Worm (Caenorhabditis elegans) whole organism, L4 larva: Measurements from ENCODE around the gene pqn-53.

ENCODE experiments used
- D1046.2 ChIP-seq: fragments of 200-800 bp; sonication (Bioruptor generic); IDR thresholded peaks from 2 replicates; pipeline ENCODE4 v1.3.6; 2022; ENCODE audit warnings: missing genetic modification characterization, missing compliant biosample characterization
- F26F4.8 ChIP-seq: fragments of 200-800 bp; sonication (Bioruptor generic); conservative IDR thresholded peaks from 2 replicates; pipeline ENCODE4 v1.3.6; 2022; ENCODE audit warnings: missing genetic modification characterization, missing compliant biosample characterization
- T26A8.4 ChIP-seq: fragments of 200-800 bp; sonication (Bioruptor generic); IDR thresholded peaks from 2 replicates; pipeline ENCODE4 v1.3.6; 2022; ENCODE audit warnings: missing genetic modification characterization, missing compliant biosample characterization
- Y5F2A.4 ChIP-seq: fragments of 200-800 bp; sonication (Bioruptor generic); optimal IDR thresholded peaks from 2 replicates; lab custom pipeline; 2018; ENCODE audit warnings: mild to moderate bottlenecking, missing genetic modification characterization, missing compliant biosample characterization
- aha-1 ChIP-seq: fragments of 150-350 bp; peaks from one replicate; lab custom pipeline; 2014; ENCODE audit warnings: missing biosample characterization, missing genetic modification characterization
- ceh-44 ChIP-seq: fragments of 200-800 bp; sonication (Bioruptor generic); IDR thresholded peaks from 2 replicates; pipeline ENCODE4 v1.3.6; 2022; ENCODE audit warnings: missing genetic modification reagents, missing genetic modification characterization, missing compliant biosample characterization
- ceh-82 ChIP-seq: sonication (generic microtip); optimal IDR thresholded peaks from 2 replicates; lab custom pipeline; 2017; ENCODE audit warnings: missing biosample characterization, missing genetic modification characterization
- ces-1 ChIP-seq: fragments of 150-350 bp; sonication (generic microtip); optimal IDR thresholded peaks from 4 replicates; lab custom pipeline; 2014; ENCODE audit warnings: missing biosample characterization, missing genetic modification reagents, missing genetic modification characterization
- daf-8 ChIP-seq: fragments of 200-800 bp; sonication (Bioruptor generic); IDR thresholded peaks from 2 replicates; pipeline ENCODE4 v1.3.6; 2022; ENCODE audit warnings: missing genetic modification characterization, missing compliant biosample characterization
- dmd-6 ChIP-seq: fragments of 200-800 bp; sonication (Bioruptor generic); IDR thresholded peaks from 2 replicates; pipeline ENCODE4 v1.3.6; 2022; ENCODE audit warnings: missing genetic modification reagents, missing genetic modification characterization, missing compliant biosample characterization
- dve-1 ChIP-seq: sonication (generic microtip); optimal IDR thresholded peaks from 2 replicates; lab custom pipeline; 2017; ENCODE audit warnings: antibody characterized with exemption, mild to moderate bottlenecking, missing genetic modification characterization, missing compliant biosample characterization; ENCODE audit not compliant: insufficient read depth
- egl-43 ChIP-seq: fragments of 200-800 bp; sonication (Bioruptor generic); IDR thresholded peaks from 2 replicates; pipeline ENCODE4 v1.3.6; 2022; ENCODE audit warnings: missing genetic modification reagents, missing genetic modification characterization, missing compliant biosample characterization
- fkh-10 ChIP-seq: fragments of 150-350 bp; optimal IDR thresholded peaks from 2 replicates; lab custom pipeline; 2014; ENCODE audit warnings: missing biosample characterization, missing genetic modification reagents, missing genetic modification characterization
- fos-1 ChIP-seq: fragments of 150-350 bp; optimal IDR thresholded peaks from 2 replicates; lab custom pipeline; 2014; ENCODE audit warnings: missing biosample characterization, missing genetic modification characterization
- hlh-11 ChIP-seq: fragments of 200-800 bp; sonication (Bioruptor generic); optimal IDR thresholded peaks from 2 replicates; lab custom pipeline; 2018; ENCODE audit warnings: mild to moderate bottlenecking, missing genetic modification characterization, missing compliant biosample characterization
- hlh-30 ChIP-seq: sonication (generic microtip); optimal IDR thresholded peaks from 2 replicates; lab custom pipeline; 2017; ENCODE audit warnings: antibody characterized with exemption, mild to moderate bottlenecking, missing genetic modification characterization, missing compliant biosample characterization; ENCODE audit not compliant: insufficient read depth
- hmg-1.1 ChIP-seq: fragments of 200-800 bp; sonication (Bioruptor generic); IDR thresholded peaks from 2 replicates; pipeline ENCODE4 v1.3.6; 2022; ENCODE audit warnings: missing genetic modification reagents, missing genetic modification characterization, missing compliant biosample characterization
- lin-13 ChIP-seq: fragments of 150-350 bp; optimal IDR thresholded peaks from 2 replicates; lab custom pipeline; 2014; ENCODE audit warnings: missing biosample characterization, missing genetic modification reagents, missing genetic modification characterization
- lin-39 ChIP-seq: fragments of 150-350 bp; optimal IDR thresholded peaks from 2 replicates; lab custom pipeline; 2014; ENCODE audit warnings: missing biosample characterization, missing genetic modification reagents, missing genetic modification characterization
- lsy-2 ChIP-seq, 2 experiments: fragments of 150-350 bp in 1 of 2; sonication (generic microtip) in 1 of 2; optimal IDR thresholded peaks; 2 replicates each; lab custom pipeline; 2014 to 2017; ENCODE audit warnings: missing biosample characterization in 2 of 2, missing genetic modification characterization in 2 of 2
- mdl-1 ChIP-seq, 2 experiments: fragments of 150-350 bp in 1 of 2; sonication (generic microtip) in 1 of 2; optimal IDR thresholded peaks; 2 replicates each; lab custom pipeline; 2014 to 2017; ENCODE audit warnings: missing biosample characterization in 2 of 2, missing genetic modification characterization in 2 of 2
- mdt-29 ChIP-seq: fragments of 200-800 bp; sonication (Bioruptor generic); IDR thresholded peaks from 2 replicates; pipeline ENCODE4 v1.3.6; 2022; ENCODE audit warnings: missing genetic modification reagents, missing genetic modification characterization, missing compliant biosample characterization
- mxl-3 ChIP-seq: fragments of 200-800 bp; sonication (Bioruptor generic); optimal IDR thresholded peaks from 2 replicates; lab custom pipeline; 2018; ENCODE audit warnings: mild to moderate bottlenecking, missing genetic modification characterization, missing compliant biosample characterization
- nhr-237 ChIP-seq: sonication (generic microtip); optimal IDR thresholded peaks from 2 replicates; lab custom pipeline; 2017; ENCODE audit warnings: missing biosample characterization, missing genetic modification characterization
- nhr-25 ChIP-seq: sonication (generic microtip); optimal IDR thresholded peaks from 2 replicates; lab custom pipeline; 2017; ENCODE audit warnings: missing genetic modification characterization, mild to moderate bottlenecking, missing compliant biosample characterization, antibody characterized with exemption, moderate library complexity, borderline replicate concordance; ENCODE audit not compliant: insufficient read depth
- nhr-28 ChIP-seq: fragments of 150-350 bp; optimal IDR thresholded peaks from 2 replicates; lab custom pipeline; 2014; ENCODE audit warnings: missing biosample characterization, missing genetic modification characterization
- nhr-42 ChIP-seq: fragments of 200-800 bp; sonication (Bioruptor generic); IDR thresholded peaks from 2 replicates; pipeline ENCODE4 v1.3.6; 2022; ENCODE audit warnings: missing genetic modification characterization, missing compliant biosample characterization
- nhr-77 ChIP-seq: fragments of 150-350 bp; optimal IDR thresholded peaks from 2 replicates; lab custom pipeline; 2014; ENCODE audit warnings: missing biosample characterization, missing genetic modification characterization
- pqm-1 ChIP-seq: sonication (generic microtip); optimal IDR thresholded peaks from 2 replicates; lab custom pipeline; 2017; ENCODE audit warnings: missing biosample characterization, missing genetic modification characterization
- set-16 ChIP-seq: fragments of 200-800 bp; sonication (Bioruptor generic); IDR thresholded peaks from 2 replicates; pipeline ENCODE4 v1.3.6; 2022; ENCODE audit warnings: missing genetic modification reagents, missing genetic modification characterization, missing compliant biosample characterization
- unc-62 ChIP-seq, 3 experiments: fragments of 150-350 bp in 1 of 3; sonication (generic microtip); optimal IDR thresholded peaks in 2 of 3; peaks in 1 of 3; 1 replicate in 1 of 3; 2 replicates in 2 of 3; lab custom pipeline; 2014 to 2017; ENCODE audit warnings: missing biosample characterization in 3 of 3, missing genetic modification characterization in 3 of 3, missing genetic modification reagents in 3 of 3, missing genotype in 1 of 3
- zfp-3 ChIP-seq: fragments of 200-800 bp; sonication (Bioruptor generic); conservative IDR thresholded peaks from 2 replicates; pipeline ENCODE4 v1.3.6; 2022; ENCODE audit warnings: missing genetic modification reagents, missing genetic modification characterization, missing compliant biosample characterization
- zip-11 ChIP-seq: fragments of 200-800 bp; sonication (Bioruptor generic); IDR thresholded peaks from 2 replicates; pipeline ENCODE4 v1.3.6; 2022; ENCODE audit warnings: missing genetic modification characterization, missing compliant biosample characterization
- ztf-11 ChIP-seq: fragments of 150-350 bp; optimal IDR thresholded peaks from 2 replicates; lab custom pipeline; 2014; ENCODE audit warnings: missing biosample characterization, missing genetic modification characterization

The pqn-53 gene

DNA sequence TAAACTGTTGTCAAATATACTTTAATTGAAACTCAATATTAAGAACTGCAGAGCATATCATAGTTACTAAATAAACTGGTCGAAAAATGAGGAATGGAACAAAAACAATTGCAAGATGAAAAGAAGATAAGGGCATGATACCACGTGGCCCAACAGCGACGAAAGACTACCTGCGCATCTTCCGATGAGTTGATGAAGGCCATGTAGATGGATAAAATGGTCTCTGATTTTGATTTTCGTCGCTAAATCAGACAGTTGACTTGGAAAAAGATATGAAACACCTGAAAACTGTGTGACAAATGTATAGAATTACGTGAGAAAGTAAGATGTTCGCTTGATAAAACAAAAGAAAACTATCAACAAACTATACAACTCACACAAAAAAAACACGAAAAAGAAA lies 6.3 kb upstream of the pqn-53 start:
- TF ChIP-seq ceh-82 (tag; lab: Kevin White, UChicago) (no peak), hlh-11 (tag; lab: Kevin White, UChicago) (peak; percentile 45), dmd-6 (GFP tag; lab: Robert Waterston, UW) (peak; percentile 32; the same call in 1 of the 2 replicates), mxl-3 (GFP tag; lab: Kevin White, UChicago) (peak; percentile 83), nhr-28 (peak; percentile 62), unc-62 (GFP tag; optimal IDR thresholded peaks at IDR 0.05 in 1 of 2; lab: Kevin White, UChicago) (peak in 1 of 2 experiments; percentile 3), unc-62 (tag; optimal IDR thresholded peaks at IDR 0.05; lab: Kevin White, UChicago) (no peak), pqm-1 (no peak), zip-11 (GFP tag; lab: Robert Waterston, UW) (no peak), egl-43 (GFP tag; lab: Robert Waterston, UW) (no peak), mdt-29 (GFP tag; lab: Robert Waterston, UW) (no peak), hlh-30 (peak; percentile 81), lin-13 (GFP tag; lab: Kevin White, UChicago) (no peak), mdl-1 (tag; optimal IDR thresholded peaks at IDR 0.05; lab: Kevin White, UChicago) (peak; percentile 14 to 70), lin-39 (tag; lab: Kevin White, UChicago) (no peak), aha-1 (tag; lab: Kevin White, UChicago) (peak; percentile 46), zfp-3 (no peak), fkh-10 (GFP tag; lab: Kevin White, UChicago) (no peak), nhr-25 (tag; lab: Kevin White, UChicago) (peak; percentile 65), ces-1 (GFP tag; lab: Kevin White, UChicago) (no peak)

DNA sequence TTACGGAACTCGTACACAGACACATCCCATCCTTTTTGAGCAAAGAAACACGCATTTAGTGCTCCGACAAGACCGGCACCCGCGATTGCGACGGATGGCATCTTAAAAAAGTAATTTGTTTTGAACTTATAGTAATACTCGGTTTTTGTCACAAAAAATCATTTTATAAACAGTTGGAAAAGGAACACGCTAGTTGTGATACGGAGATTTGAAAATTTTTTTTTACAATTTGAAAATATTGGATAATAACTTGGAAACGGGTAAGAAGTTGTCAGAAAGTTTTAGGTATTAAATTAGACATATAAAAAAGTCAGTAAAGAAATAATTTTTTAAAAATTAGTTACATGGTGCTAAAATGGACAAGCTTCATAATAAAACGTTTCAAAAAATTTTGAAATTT lies 5.2 kb upstream of the pqn-53 start, which contains the start of gene kmo-1:
TSS of gene kmo-1 (minus strand) at position 101 of the 400 bp plus-strand sequence.
- TF ChIP-seq fkh-10 (GFP tag; lab: Kevin White, UChicago), result no peak
- TF ChIP-seq ztf-11 (tag; lab: Kevin White, UChicago), result no peak
- no peak for TF ChIP-seq mxl-3 (GFP tag; lab: Kevin White, UChicago)
- TF ChIP-seq lin-39 (tag; lab: Kevin White, UChicago), result no peak
- TF ChIP-seq, all 104 proteins: peak for 0

ce11 chrV:12068437-12068836 lies 3.2 kb upstream of the pqn-53 start, which contains the start of gene kmo-2:
TSS of gene kmo-2 (minus strand) at chrV:12068537.
- TF ChIP-seq nhr-42, result no peak
- TF ChIP-seq T26A8.4 (GFP tag; lab: Robert Waterston, UW), result no peak
- no peak for TF ChIP-seq zfp-3
- TF ChIP-seq nhr-77 (tag; lab: Kevin White, UChicago), result no peak
- TF ChIP-seq Y5F2A.4 (GFP tag; lab: Kevin White, UChicago), result no peak
- no peak for TF ChIP-seq fos-1 (tag; lab: Kevin White, UChicago)
- TF ChIP-seq, all 104 proteins: peak for 0

ce11 chrV:12065859-12066258 lies 668 bp upstream of the pqn-53 start:
- peak; percentile 58 for TF ChIP-seq aha-1 (tag; lab: Kevin White, UChicago)
- no peak for TF ChIP-seq dve-1 (tag; lab: Kevin White, UChicago)
- TF ChIP-seq hlh-30, result peak; percentile 85
- TF ChIP-seq D1046.2 (GFP tag; lab: Robert Waterston, UW), result no peak
- TF ChIP-seq daf-8, result no peak
- no peak for TF ChIP-seq F26F4.8 (GFP tag; lab: Robert Waterston, UW)
- no peak for TF ChIP-seq ceh-44 (GFP tag; lab: Robert Waterston, UW)
- TF ChIP-seq nhr-237, result no peak
- TF ChIP-seq hmg-1.1 (GFP tag; lab: Robert Waterston, UW), result no peak
- TF ChIP-seq lsy-2 (tag; optimal IDR thresholded peaks at IDR 0.05; lab: Kevin White, UChicago), result peak in 1 of 2 experiments; percentile 32
- TF ChIP-seq set-16 (GFP tag; lab: Robert Waterston, UW), result no peak
